Fruit fly (Drosophila melanogaster): Measurements from ENCODE around the gene Spt7.

The Spt7 gene

dm6 chrX:17814783-17815182, 35.5 kb upstream of the Spt7 start (continued):
- TF ChIP-seq CG8632 (GFP tag; optimal IDR thresholded peaks at IDR 0.05) (peak; percentile 32), CG11294 (GFP tag; IDR thresholded peaks at IDR 0.05) (no peak), Met (GFP tag; optimal IDR thresholded peaks at IDR 0.05) (peak; percentile 76), CG6854 (GFP tag; optimal IDR thresholded peaks at IDR 0.05) (peak; percentile 21), CG6276 (GFP tag; optimal IDR thresholded peaks at IDR 0.05) (no peak), lz (GFP tag; optimal IDR thresholded peaks at IDR 0.05) (peak; percentile 66), CG31627 (GFP tag; optimal IDR thresholded peaks at IDR 0.05) (peak; percentile 60), Sox14 (GFP tag; optimal IDR thresholded peaks at IDR 0.05) (peak; percentile 52), CG3032 (tag; optimal IDR thresholded peaks at IDR 0.05) (peak; percentile 39), Ets21C (GFP tag; optimal IDR thresholded peaks at IDR 0.05) (peak; percentile 50), Blimp-1 (GFP tag; optimal IDR thresholded peaks at IDR 0.05) (peak; percentile 29), Sox15 (GFP tag; optimal IDR thresholded peaks at IDR 0.05) (no peak), CG1621 (tag; optimal IDR thresholded peaks at IDR 0.05) (peak; percentile 35), CG8319 (GFP tag; optimal IDR thresholded peaks at IDR 0.05) (no peak), dsx (GFP tag; optimal IDR thresholded peaks at IDR 0.05; ENCODE audit: poor library complexity, severe bottlenecking) (peak; percentile 56), Ets96B (tag; optimal IDR thresholded peaks at IDR 0.05) (peak; percentile 57), Hr39 (GFP tag; optimal IDR thresholded peaks at IDR 0.05) (peak; percentile 72), pdm3 (GFP tag; optimal IDR thresholded peaks at IDR 0.05) (peak; percentile 20), CG6163 (GFP tag; IDR thresholded peaks at IDR 0.05) (peak; percentile 57; the same call in 2 of the 3 replicates), cyc (GFP tag; optimal IDR thresholded peaks at IDR 0.05) (peak; percentile 54), Eip78C (GFP tag) (peak; percentile 84), CG32006 (GFP tag; optimal IDR thresholded peaks at IDR 0.05) (no peak), acj6 (GFP tag; optimal IDR thresholded peaks at IDR 0.05) (peak; percentile 34), Smox (GFP tag; optimal IDR thresholded peaks at IDR 0.05) (peak; percentile 68), svp (GFP tag) (peak; percentile 88)

dm6 chrX:17816437-17816836, 33.8 kb upstream of the Spt7 start:
- TF ChIP-seq fkh (GFP tag; optimal IDR thresholded peaks at IDR 0.05) = no peak
- TF ChIP-seq vri (GFP tag; optimal IDR thresholded peaks at IDR 0.05) = no peak
- TF ChIP-seq lz (GFP tag; optimal IDR thresholded peaks at IDR 0.05) = peak; percentile 44
- TF ChIP-seq Gug (GFP tag; IDR thresholded peaks at IDR 0.05) = no peak
- peak; percentile 58 for TF ChIP-seq Eip78C (GFP tag)
- no peak for TF ChIP-seq CG6276 (GFP tag; optimal IDR thresholded peaks at IDR 0.05)
- peak; percentile 24 for TF ChIP-seq CG6792 (GFP tag; optimal IDR thresholded peaks at IDR 0.05)
- TF ChIP-seq salr (GFP tag; optimal IDR thresholded peaks at IDR 0.05) = no peak
- TF ChIP-seq Hr39 (GFP tag; optimal IDR thresholded peaks at IDR 0.05) = peak; percentile 45
- no peak for TF ChIP-seq CG6163 (GFP tag; IDR thresholded peaks at IDR 0.05)
- TF ChIP-seq Ets96B (tag; optimal IDR thresholded peaks at IDR 0.05) = peak; percentile 21
- TF ChIP-seq CG31627 (GFP tag; optimal IDR thresholded peaks at IDR 0.05) = peak; percentile 30
- TF ChIP-seq Met (GFP tag; optimal IDR thresholded peaks at IDR 0.05) = peak; percentile 63
- TF ChIP-seq Lpt (GFP tag; optimal IDR thresholded peaks at IDR 0.05) = no peak
- TF ChIP-seq dsx (GFP tag; optimal IDR thresholded peaks at IDR 0.05; ENCODE audit: poor library complexity, severe bottlenecking) = no peak
- TF ChIP-seq pdm3 (GFP tag; optimal IDR thresholded peaks at IDR 0.05) = peak; percentile 26
- no peak for TF ChIP-seq CG9139 (GFP tag; optimal IDR thresholded peaks at IDR 0.05)
- peak; percentile 11 for TF ChIP-seq CG10631 (GFP tag; optimal IDR thresholded peaks at IDR 0.05)
- no peak for TF ChIP-seq Hr38 (GFP tag; optimal IDR thresholded peaks at IDR 0.05)
- no peak for TF ChIP-seq CG15336 (GFP tag; IDR thresholded peaks at IDR 0.05)
- TF ChIP-seq CG7368 (GFP tag; optimal IDR thresholded peaks at IDR 0.05) = no peak
- no peak for TF ChIP-seq Blimp-1 (GFP tag; optimal IDR thresholded peaks at IDR 0.05)
- TF ChIP-seq CG6808 (GFP tag; optimal IDR thresholded peaks at IDR 0.05) = peak; percentile 59
- no peak for TF ChIP-seq Sox15 (GFP tag; optimal IDR thresholded peaks at IDR 0.05)
- peak; percentile 42 for TF ChIP-seq Eip75B (GFP tag; optimal IDR thresholded peaks at IDR 0.05)
- peak; percentile 63 for TF ChIP-seq OdsH (GFP tag; optimal IDR thresholded peaks at IDR 0.05)
- no peak for TF ChIP-seq CG11762 (GFP tag; optimal IDR thresholded peaks at IDR 0.05; ENCODE audit: insufficient read depth)
- TF ChIP-seq acj6 (GFP tag; optimal IDR thresholded peaks at IDR 0.05) = peak; percentile 10
- no peak for TF ChIP-seq CG4318 (GFP tag; optimal IDR thresholded peaks at IDR 0.05)
- TF ChIP-seq Sox14 (GFP tag; optimal IDR thresholded peaks at IDR 0.05) = peak; percentile 31
- no peak for TF ChIP-seq spab (GFP tag; optimal IDR thresholded peaks at IDR 0.05)
- peak; percentile 65 for TF ChIP-seq esn (GFP tag; optimal IDR thresholded peaks at IDR 0.05)
- no peak for TF ChIP-seq net (GFP tag; optimal IDR thresholded peaks at IDR 0.05)
- no peak for TF ChIP-seq Hr4 (GFP tag; optimal IDR thresholded peaks at IDR 0.05)
- peak; percentile 58 for TF ChIP-seq Smox (GFP tag; optimal IDR thresholded peaks at IDR 0.05)
- peak; percentile 30 for TF ChIP-seq cyc (GFP tag; optimal IDR thresholded peaks at IDR 0.05)
- peak; percentile 39 for TF ChIP-seq Sox102F (GFP tag; optimal IDR thresholded peaks at IDR 0.05)
- TF ChIP-seq ss (GFP tag; optimal IDR thresholded peaks at IDR 0.05) = peak in 1 of 2 experiments; percentile 21
- TF ChIP-seq fd59A (GFP tag; optimal IDR thresholded peaks at IDR 0.05) = peak; percentile 26
